Fruit fly (Drosophila melanogaster) whole organism, larva: Measurements from ENCODE around the gene Archease.

Experiments
- noc ChIP-seq: fragments of 200-800 bp; sonication (Bioruptor generic); optimal IDR thresholded peaks from 3 replicates; lab custom pipeline; 2019; ENCODE audit warnings: missing biosample characterization, mild to moderate bottlenecking, missing genetic modification characterization, moderate library complexity

Archease gene

dm6 chr3R:21645904-21646664, 16.7 kb downstream of the Archease start:
- no peak for TF ChIP-seq noc (tag; lab: Kevin White, UChicago)

- no peak for TF ChIP-seq noc (tag; lab: Kevin White, UChicago)
Observed at dm6 chr3R:21644222-21644621, 18.6 kb downstream of the Archease start.

dm6 chr3R:21643197-21643596, 19.6 kb downstream of the Archease start:
- no peak for TF ChIP-seq noc (tag; lab: Kevin White, UChicago)

dm6 chr3R:21642301-21642700, 20.5 kb downstream of the Archease start:
- no peak for TF ChIP-seq noc (tag; lab: Kevin White, UChicago)

dm6 chr3R:21641517-21642137, 21.1 kb downstream of the Archease start:
- no peak for TF ChIP-seq noc (tag; lab: Kevin White, UChicago)

- no peak for TF ChIP-seq noc (tag; lab: Kevin White, UChicago)
Observed at dm6 chr3R:21640337-21640994, 22.3 kb downstream of the Archease start.

- TF ChIP-seq noc (tag; lab: Kevin White, UChicago): no peak
Observed at dm6 chr3R:21638437-21638836, 24.3 kb downstream of the Archease start.

- TF ChIP-seq noc (tag; lab: Kevin White, UChicago): no peak
Observed at dm6 chr3R:21636867-21637481, 25.8 kb downstream of the Archease start.

dm6 chr3R:21635975-21636678, 26.6 kb downstream of the Archease start:
- TF ChIP-seq noc (tag; lab: Kevin White, UChicago): no peak

- TF ChIP-seq noc (tag; lab: Kevin White, UChicago): no peak
Observed at dm6 chr3R:21635181-21635580, 27.6 kb downstream of the Archease start.

dm6 chr3R:21634644-21635043, 28.1 kb downstream of the Archease start:
- no peak for TF ChIP-seq noc (tag; lab: Kevin White, UChicago)

- no peak for TF ChIP-seq noc (tag; lab: Kevin White, UChicago)
Observed at dm6 chr3R:21633781-21634102, 29.0 kb downstream of the Archease start.

dm6 chr3R:21632930-21633780, 29.6 kb downstream of the Archease start:
- TF ChIP-seq noc (tag; lab: Kevin White, UChicago): no peak

dm6 chr3R:21632582-21632929, 30.2 kb downstream of the Archease start:
- no peak for TF ChIP-seq noc (tag; lab: Kevin White, UChicago)
